Worm (Caenorhabditis elegans): ENCODE results near the gene F44E2.7.

Gene F44E2.7

ce11 chrIII:8844137-8844536 lies 4.1 kb downstream of the F44E2.7 start:
- TF ChIP-seq blmp-1 (tag; optimal IDR thresholded peaks at IDR 0.05; ENCODE audit: insufficient read depth) (no peak), nhr-21 (tag; optimal IDR thresholded peaks at IDR 0.05) (no peak), ceh-16 (tag; optimal IDR thresholded peaks at IDR 0.05) (no peak), nhr-77 (tag; optimal IDR thresholded peaks at IDR 0.05) (no peak), F13H6.1 (tag; optimal IDR thresholded peaks at IDR 0.05) (no peak), mab-5 (tag; optimal IDR thresholded peaks at IDR 0.05) (no peak), aly-2 (tag; optimal IDR thresholded peaks at IDR 0.05) (no peak), C34F6.9 (tag; optimal IDR thresholded peaks at IDR 0.05) (no peak), nhr-129 (tag; optimal IDR thresholded peaks at IDR 0.05) (no peak), Y55F3AM.14 (GFP tag; optimal IDR thresholded peaks at IDR 0.05) (no peak), zag-1 (tag; optimal IDR thresholded peaks at IDR 0.05) (no peak), unc-62 (GFP tag; optimal IDR thresholded peaks at IDR 0.05) (no peak), sma-9 (GFP tag; optimal IDR thresholded peaks at IDR 0.05) (no peak), sma-9 (tag; optimal IDR thresholded peaks at IDR 0.05) (no peak), mdl-1 (tag; optimal IDR thresholded peaks at IDR 0.05) (no peak), unc-55 (GFP tag; optimal IDR thresholded peaks at IDR 0.05) (no peak), nhr-11 (tag; optimal IDR thresholded peaks at IDR 0.05) (no peak), nhr-23 (tag; optimal IDR thresholded peaks at IDR 0.05) (no peak)

DNA sequence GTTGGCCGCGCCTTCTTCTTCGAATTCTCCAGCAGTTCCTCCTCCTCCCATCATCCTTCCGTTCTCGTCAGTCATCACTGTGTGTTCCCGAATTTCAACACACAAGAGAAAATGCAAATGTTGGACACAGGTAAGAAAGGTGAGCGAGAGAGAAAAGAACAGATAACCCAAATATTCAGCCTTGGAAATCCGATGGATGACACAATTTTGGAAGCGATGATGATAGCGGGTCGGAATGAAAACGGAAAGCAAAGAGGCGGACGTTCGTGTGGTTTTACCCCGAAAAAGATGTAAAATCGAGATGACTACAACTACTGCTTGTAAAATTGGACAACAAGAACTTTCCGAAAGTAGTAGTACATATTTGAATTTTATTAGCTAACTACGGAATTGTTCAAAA lies 8.5 kb downstream of the F44E2.7 start:
- TF ChIP-seq crh-2 (tag; optimal IDR thresholded peaks at IDR 0.05) (no peak), nhr-12 (tag; optimal IDR thresholded peaks at IDR 0.05) (no peak), lin-11 (tag; optimal IDR thresholded peaks at IDR 0.05) (no peak), nhr-129 (tag; optimal IDR thresholded peaks at IDR 0.05) (no peak), ceh-16 (tag; optimal IDR thresholded peaks at IDR 0.05) (no peak), nhr-237 (tag; optimal IDR thresholded peaks at IDR 0.05) (no peak), alr-1 (tag; optimal IDR thresholded peaks at IDR 0.05) (no peak), lin-39 (tag; optimal IDR thresholded peaks at IDR 0.05) (no peak)

DNA sequence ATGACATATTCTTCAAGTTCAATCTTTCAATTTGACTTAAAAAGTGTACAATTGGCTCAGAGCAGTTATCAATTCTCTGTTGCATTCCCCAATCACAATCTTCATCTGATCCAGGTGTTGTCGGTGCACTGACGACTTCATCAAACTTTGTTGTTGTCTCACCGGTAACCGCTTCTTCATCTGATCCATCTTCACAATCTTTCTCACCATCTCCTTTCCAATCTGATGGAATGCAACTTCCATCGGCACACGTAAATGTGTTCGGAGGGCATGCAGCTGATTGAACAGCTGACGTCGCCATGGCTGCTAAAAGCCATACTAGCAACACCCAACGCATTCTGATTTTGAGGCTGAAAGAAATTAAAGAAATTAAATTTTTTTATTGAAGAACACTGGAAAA lies 10.2 kb downstream of the F44E2.7 start, which contains the start of gene F44E2.4:
F44E2.4 (minus strand) TSS at position 350 of the 400 bp plus-strand sequence.
- TF ChIP-seq nhr-10 (tag; optimal IDR thresholded peaks at IDR 0.05) (no peak), lin-39 (tag; optimal IDR thresholded peaks at IDR 0.05) (no peak), nhr-237 (tag; optimal IDR thresholded peaks at IDR 0.05) (no peak), lsy-2 (tag; optimal IDR thresholded peaks at IDR 0.05) (no peak), elt-1 (tag; optimal IDR thresholded peaks at IDR 0.05) (peak; percentile 44), ceh-16 (tag; optimal IDR thresholded peaks at IDR 0.05) (peak; percentile 6)

- no peak for TF ChIP-seq unc-55 (GFP tag; optimal IDR thresholded peaks at IDR 0.05)
- TF ChIP-seq dmd-4 (tag; optimal IDR thresholded peaks at IDR 0.05), result no peak
- no peak for TF ChIP-seq ztf-1 (GFP tag; conservative IDR thresholded peaks at IDR 0.05)
- no peak for TF ChIP-seq elt-1 (tag; optimal IDR thresholded peaks at IDR 0.05)
- no peak for TF ChIP-seq lsy-2 (tag; optimal IDR thresholded peaks at IDR 0.05)
- TF ChIP-seq fos-1 (tag; optimal IDR thresholded peaks at IDR 0.05), result no peak
- TF ChIP-seq ztf-4 (tag; optimal IDR thresholded peaks at IDR 0.05), result no peak
- no peak for TF ChIP-seq ZK546.5 (tag; optimal IDR thresholded peaks at IDR 0.05)
- no peak for TF ChIP-seq mdl-1 (tag; optimal IDR thresholded peaks at IDR 0.05)
- TF ChIP-seq nhr-10 (tag; optimal IDR thresholded peaks at IDR 0.05), result no peak
- no peak for TF ChIP-seq mbf-1 (tag; optimal IDR thresholded peaks at IDR 0.05)
- TF ChIP-seq blmp-1 (tag; optimal IDR thresholded peaks at IDR 0.05; ENCODE audit: insufficient read depth), result no peak
- TF ChIP-seq nhr-11 (tag; optimal IDR thresholded peaks at IDR 0.05), result no peak
- TF ChIP-seq nhr-25 (tag; optimal IDR thresholded peaks at IDR 0.05), result no peak
- TF ChIP-seq elt-3 (tag; optimal IDR thresholded peaks at IDR 0.05), result no peak
- TF ChIP-seq lin-39 (tag; optimal IDR thresholded peaks at IDR 0.05), result no peak
Observed at ce11 chrIII:8831059-8831750, 17.1 kb downstream of the F44E2.7 start, which contains the start of gene F44E2.10. Gene F44E2.10 (minus strand): TSS chrIII:8831109.

DNA sequence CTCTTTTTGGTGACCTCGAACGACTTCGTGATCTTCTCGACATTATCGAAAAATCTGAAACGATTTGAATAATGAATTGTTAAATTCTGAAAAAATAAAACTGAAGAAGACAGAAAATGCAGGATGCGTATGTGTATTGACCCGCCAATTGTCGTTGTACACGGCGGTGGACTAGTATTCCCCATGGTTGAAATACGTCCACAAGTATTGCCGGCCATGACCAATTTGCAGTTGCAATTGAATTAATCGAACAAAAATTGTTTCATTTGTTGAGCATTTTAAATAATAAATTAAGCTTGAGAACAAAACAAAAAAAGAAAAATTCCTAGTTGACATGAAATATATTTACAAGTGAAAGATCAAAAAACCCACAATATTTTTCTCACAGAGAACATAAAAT lies 19.0 kb downstream of the F44E2.7 start, which contains the start of gene F44E2.3:
F44E2.3 (minus strand) TSS at position 61 of the 400 bp plus-strand sequence.
- peak; percentile 38 for TF ChIP-seq unc-55 (GFP tag; optimal IDR thresholded peaks at IDR 0.05)
- TF ChIP-seq fos-1 (tag; optimal IDR thresholded peaks at IDR 0.05), result peak; percentile 1
- no peak for TF ChIP-seq snpc-4 (tag; optimal IDR thresholded peaks at IDR 0.05)
- TF ChIP-seq unc-62 (GFP tag; optimal IDR thresholded peaks at IDR 0.05), result no peak
- peak; percentile 10 for TF ChIP-seq C34F6.9 (tag; optimal IDR thresholded peaks at IDR 0.05)

All from whole organism, L2 larva.